Fruit fly (Drosophila melanogaster): Measurements from ENCODE around the gene Fkbp39.
A peak's percentile ranks its signal among the peaks of the same experiment; 100 is the strongest.

The Fkbp39 gene

dm6 chr3R:15371833-15372232 is 38.9 kb upstream of the Fkbp39 start, which contains the start of the genes Ccm3 and CG6136 (continued):
- TF ChIP-seq Atf6 (GFP tag; IDR thresholded peaks at IDR 0.05) (0 out of 2 replicates have a peak, but pooled peaks have one; percentile 13), seq (GFP tag; IDR thresholded peaks at IDR 0.05) (peak; percentile 17; the same call in 1 of the 2 replicates), CG12104 (GFP tag; optimal IDR thresholded peaks at IDR 0.05) (peak; percentile 6), CG10979 (tag; optimal IDR thresholded peaks at IDR 0.05) (peak; percentile 36), nerfin-2 (GFP tag; IDR thresholded peaks at IDR 0.05; ENCODE audit: partially characterized antibody) (peak; percentile 88), prd (optimal IDR thresholded peaks at IDR 0.05) (no peak), prd (GFP tag; IDR thresholded peaks at IDR 0.05) (peak; percentile 52; the same call in 1 of the 3 replicates), CG12391 (tag; optimal IDR thresholded peaks at IDR 0.05) (peak; percentile 16), Neu2 (GFP tag; optimal IDR thresholded peaks at IDR 0.05; ENCODE audit: borderline replicate concordance) (peak; percentile 23), mirr (GFP tag; optimal IDR thresholded peaks at IDR 0.05) (peak; percentile 33), caup (GFP tag; optimal IDR thresholded peaks at IDR 0.05; ENCODE audit: severe bottlenecking) (peak; percentile 69), NfI (GFP tag; optimal IDR thresholded peaks at IDR 0.05) (peak; percentile 67), Ets65A (GFP tag) (peak; percentile 94), chm (GFP tag; IDR thresholded peaks at IDR 0.05) (peak; percentile 54; the same call in 1 of the 2 replicates), CG7987 (GFP tag; optimal IDR thresholded peaks at IDR 0.05) (peak; percentile 33), CoRest (tag; optimal IDR thresholded peaks at IDR 0.05) (no peak), CG34224 (GFP tag; IDR thresholded peaks at IDR 0.05; ENCODE audit: partially characterized antibody) (peak; percentile 92), lov (optimal IDR thresholded peaks at IDR 0.05) (no peak), lov (GFP tag; IDR thresholded peaks at IDR 0.05) (0 out of 3 replicates have a peak, but pooled peaks have one; percentile 41), CG30403 (GFP tag; optimal IDR thresholded peaks at IDR 0.05) (peak; percentile 41), gro (GFP tag; optimal IDR thresholded peaks at IDR 0.05) (peak; percentile 78), H15 (GFP tag; IDR thresholded peaks at IDR 0.05) (peak; percentile 40; the same call in 1 of the 3 replicates), CG10267 (tag; optimal IDR thresholded peaks at IDR 0.05) (peak; percentile 99), CG4854 (GFP tag; optimal IDR thresholded peaks at IDR 0.05) (peak; percentile 33), CG6683 (GFP tag; optimal IDR thresholded peaks at IDR 0.05) (peak; percentile 26), CG12155 (GFP tag; optimal IDR thresholded peaks at IDR 0.05) (peak; percentile 42), pros (GFP tag; optimal IDR thresholded peaks at IDR 0.05) (no peak), CG8290 (GFP tag; optimal IDR thresholded peaks at IDR 0.05) (no peak), CG8290 (tag; optimal IDR thresholded peaks at IDR 0.05) (peak in 1 of 2 experiments; percentile 69), ab (GFP tag; optimal IDR thresholded peaks at IDR 0.05) (no peak), lbe (GFP tag; optimal IDR thresholded peaks at IDR 0.05) (peak; percentile 59), amos (GFP tag; IDR thresholded peaks at IDR 0.05; ENCODE audit: partially characterized antibody) (peak; percentile 95), CG11093 (GFP tag; IDR thresholded peaks at IDR 0.05) (no peak), Sry-δ (GFP tag; optimal IDR thresholded peaks at IDR 0.05) (peak; percentile 80), CG13296 (GFP tag; optimal IDR thresholded peaks at IDR 0.05) (peak; percentile 39), BtbVII (GFP tag; optimal IDR thresholded peaks at IDR 0.05) (no peak), nerfin-1 (tag; optimal IDR thresholded peaks at IDR 0.05) (peak; percentile 4), Dad (GFP tag; optimal IDR thresholded peaks at IDR 0.05) (peak; percentile 20), al (GFP tag; IDR thresholded peaks at IDR 0.05) (peak; percentile 52; the same call in 1 of the 2 replicates), CG17829 (tag; optimal IDR thresholded peaks at IDR 0.05) (peak; percentile 34), Xbp1 (GFP tag; optimal IDR thresholded peaks at IDR 0.05) (peak; percentile 43), lab (GFP tag; optimal IDR thresholded peaks at IDR 0.05) (peak; percentile 61), bsh (GFP tag; optimal IDR thresholded peaks at IDR 0.05) (no peak), ewg (GFP tag; optimal IDR thresholded peaks at IDR 0.05) (peak; percentile 48), sisA (GFP tag; IDR thresholded peaks at IDR 0.05) (0 out of 2 replicates have a peak, but pooled peaks have one; percentile 12), CG13424 (tag; optimal IDR thresholded peaks at IDR 0.05) (peak; percentile 3), p53 (GFP tag; optimal IDR thresholded peaks at IDR 0.05) (peak; percentile 19), kah (GFP tag; optimal IDR thresholded peaks at IDR 0.05) (no peak), tin (GFP tag; optimal IDR thresholded peaks at IDR 0.05) (peak; percentile 7), nmo (GFP tag; optimal IDR thresholded peaks at IDR 0.05) (peak; percentile 43)

Data from whole organism, embryonic.